Fruit fly (Drosophila melanogaster): ENCODE measurements around the gene Oatp74D.

Gene Oatp74D

dm6 chr3L:17486794-17487726 lies at the start of gene Oatp74D:
Oatp74D (plus strand) TSS chr3L:17487118.
- TF ChIP-seq psq (optimal IDR thresholded peaks at IDR 0.05), result no peak
- no peak for TF ChIP-seq Myc (optimal IDR thresholded peaks at IDR 0.05)
- TF ChIP-seq insv (optimal IDR thresholded peaks at IDR 0.05), result no peak
- no peak for TF ChIP-seq h (optimal IDR thresholded peaks at IDR 0.05)
- TF ChIP-seq ttk (optimal IDR thresholded peaks at IDR 0.05), result no peak
- no peak for TF ChIP-seq Sin3A (optimal IDR thresholded peaks at IDR 0.05)

- no peak for TF ChIP-seq Myc (optimal IDR thresholded peaks at IDR 0.05)
- no peak for TF ChIP-seq Sin3A (optimal IDR thresholded peaks at IDR 0.05)
- TF ChIP-seq ttk (optimal IDR thresholded peaks at IDR 0.05), result no peak
- TF ChIP-seq psq (optimal IDR thresholded peaks at IDR 0.05), result no peak
- TF ChIP-seq insv (optimal IDR thresholded peaks at IDR 0.05), result no peak
- no peak for TF ChIP-seq h (optimal IDR thresholded peaks at IDR 0.05)
Measured at dm6 chr3L:17438872-17439495, 47.9 kb upstream of the Oatp74D start, which contains the start of gene CG18265. CG18265 (plus strand) TSS chr3L:17439401.

dm6 chr3L:17441602-17442001 lies 45.3 kb upstream of the Oatp74D start:
- no peak for TF ChIP-seq Myc (optimal IDR thresholded peaks at IDR 0.05)
- no peak for TF ChIP-seq ttk (optimal IDR thresholded peaks at IDR 0.05)
- TF ChIP-seq Sin3A (optimal IDR thresholded peaks at IDR 0.05), result no peak
- no peak for TF ChIP-seq insv (optimal IDR thresholded peaks at IDR 0.05)
- no peak for TF ChIP-seq h (optimal IDR thresholded peaks at IDR 0.05)
- no peak for TF ChIP-seq psq (optimal IDR thresholded peaks at IDR 0.05)

dm6 chr3L:17444569-17444968 lies 42.3 kb upstream of the Oatp74D start:
- TF ChIP-seq h (optimal IDR thresholded peaks at IDR 0.05) (no peak), Myc (optimal IDR thresholded peaks at IDR 0.05) (no peak), ttk (optimal IDR thresholded peaks at IDR 0.05) (no peak), insv (optimal IDR thresholded peaks at IDR 0.05) (no peak), Sin3A (optimal IDR thresholded peaks at IDR 0.05) (no peak), psq (optimal IDR thresholded peaks at IDR 0.05) (no peak)

- TF ChIP-seq insv (optimal IDR thresholded peaks at IDR 0.05) (no peak), h (optimal IDR thresholded peaks at IDR 0.05) (no peak), Myc (optimal IDR thresholded peaks at IDR 0.05) (no peak), Sin3A (optimal IDR thresholded peaks at IDR 0.05) (no peak), psq (optimal IDR thresholded peaks at IDR 0.05) (no peak), ttk (optimal IDR thresholded peaks at IDR 0.05) (no peak)
Measured at dm6 chr3L:17445629-17446431, 41.1 kb upstream of the Oatp74D start.

dm6 chr3L:17447881-17448280 lies 39.0 kb upstream of the Oatp74D start:
- no peak for TF ChIP-seq ttk (optimal IDR thresholded peaks at IDR 0.05)
- no peak for TF ChIP-seq h (optimal IDR thresholded peaks at IDR 0.05)
- no peak for TF ChIP-seq psq (optimal IDR thresholded peaks at IDR 0.05)
- no peak for TF ChIP-seq Sin3A (optimal IDR thresholded peaks at IDR 0.05)
- no peak for TF ChIP-seq insv (optimal IDR thresholded peaks at IDR 0.05)
- no peak for TF ChIP-seq Myc (optimal IDR thresholded peaks at IDR 0.05)

dm6 chr3L:17457695-17458242 lies 29.1 kb upstream of the Oatp74D start:
- TF ChIP-seq Sin3A (optimal IDR thresholded peaks at IDR 0.05), result no peak
- TF ChIP-seq ttk (optimal IDR thresholded peaks at IDR 0.05), result no peak
- TF ChIP-seq insv (optimal IDR thresholded peaks at IDR 0.05), result no peak
- TF ChIP-seq psq (optimal IDR thresholded peaks at IDR 0.05), result no peak
- no peak for TF ChIP-seq Myc (optimal IDR thresholded peaks at IDR 0.05)
- TF ChIP-seq h (optimal IDR thresholded peaks at IDR 0.05), result no peak

dm6 chr3L:17458856-17459518 lies 27.9 kb upstream of the Oatp74D start:
- TF ChIP-seq psq (optimal IDR thresholded peaks at IDR 0.05) (no peak), ttk (optimal IDR thresholded peaks at IDR 0.05) (no peak), Myc (optimal IDR thresholded peaks at IDR 0.05) (no peak), h (optimal IDR thresholded peaks at IDR 0.05) (no peak), insv (optimal IDR thresholded peaks at IDR 0.05) (no peak)

- TF ChIP-seq h (optimal IDR thresholded peaks at IDR 0.05) (no peak), ttk (optimal IDR thresholded peaks at IDR 0.05) (no peak), psq (optimal IDR thresholded peaks at IDR 0.05) (no peak), Sin3A (optimal IDR thresholded peaks at IDR 0.05) (no peak), insv (optimal IDR thresholded peaks at IDR 0.05) (no peak)
Measured at dm6 chr3L:17461369-17462012, 25.4 kb upstream of the Oatp74D start.

dm6 chr3L:17462474-17462873 lies 24.4 kb upstream of the Oatp74D start:
- TF ChIP-seq insv (optimal IDR thresholded peaks at IDR 0.05) (no peak), Sin3A (optimal IDR thresholded peaks at IDR 0.05) (no peak), Myc (optimal IDR thresholded peaks at IDR 0.05) (no peak), h (optimal IDR thresholded peaks at IDR 0.05) (no peak), ttk (optimal IDR thresholded peaks at IDR 0.05) (no peak)

Measured in Kc167 (cell line).